ENCODE assay signal across 1 fruit fly cellular context in the genomic region with DNA sequence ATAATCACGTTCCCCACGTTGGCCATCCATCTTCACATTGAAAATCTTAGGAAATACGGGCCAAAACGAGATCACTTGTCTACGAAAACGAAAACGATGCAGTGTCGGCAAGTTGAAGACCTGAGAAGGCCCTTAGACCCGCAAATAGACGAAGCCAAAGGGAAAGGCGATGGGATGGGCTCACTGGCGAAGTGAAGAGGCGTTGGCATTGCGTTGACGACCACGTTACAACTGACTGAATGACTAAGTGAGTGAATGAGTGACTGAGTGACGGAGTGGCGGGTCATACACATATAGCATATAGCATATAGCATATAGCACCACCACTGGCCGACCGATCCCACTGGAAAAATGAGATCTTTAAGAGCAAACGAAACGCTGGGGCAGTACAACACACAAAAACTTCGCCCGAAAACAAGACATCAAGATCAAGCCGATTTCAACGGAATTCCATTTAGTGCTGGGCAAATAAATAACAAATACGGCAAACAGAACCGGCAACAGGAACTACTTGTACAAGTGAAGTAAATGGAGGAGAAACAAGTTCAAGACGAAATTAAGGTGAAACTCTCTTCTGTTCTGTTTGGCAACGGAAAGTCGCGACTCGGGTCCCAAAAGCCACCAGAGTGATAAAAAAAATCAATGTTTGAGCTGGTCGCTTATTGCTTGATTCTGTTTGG.
A peak's percentile ranks its signal among the peaks of the same experiment; 100 is the strongest.
TF ChIP-seq lines count a peak whose summit lies in the region.

No protein-coding gene starts in this region.

TF ChIP-seq in whole organism, embryonic, 481 proteins besides CTCF, POLR2A, EP300 and RAD21 (continued from another document):
- TF ChIP-seq Deaf1 (tag; optimal IDR thresholded peaks at IDR 0.05; lab: Kevin White, UChicago) (peak; percentile 18), CG12769 (tag; optimal IDR thresholded peaks at IDR 0.05; lab: Kevin White, UChicago) (peak; percentile 92), sr (GFP tag; IDR thresholded peaks at IDR 0.05; lab: Robert Waterston, UW) (peak; percentile 95), repo (GFP tag; optimal IDR thresholded peaks at IDR 0.05; lab: Kevin White, UChicago) (no peak), BEAF-32 (GFP tag; optimal IDR thresholded peaks at IDR 0.05; lab: Kevin White, UChicago) (no peak)
TF ChIP-seq in whole organism, embryonic: peak in this region for 16.
